Worm (Caenorhabditis elegans) whole organism, young adult: ENCODE results near the gene mrps-35.
A peak's percentile ranks its signal among the peaks of the same experiment; 100 is the strongest.

Experiments
- F23B12.7 ChIP-seq: sonication (generic microtip); optimal IDR thresholded peaks from 2 replicates; lab custom pipeline; 2017; ENCODE audit warnings: missing genetic modification characterization, mild to moderate bottlenecking, missing compliant biosample characterization, antibody characterized with exemption, moderate library complexity; ENCODE audit not compliant: insufficient read depth
- T26A5.8 ChIP-seq: sonication (generic microtip); optimal IDR thresholded peaks from 2 replicates; lab custom pipeline; 2016; ENCODE audit warnings: missing genetic modification characterization, missing compliant biosample characterization
- ama-1 ChIP-seq, 3 experiments: fragments of 150-350 bp in 1 of 3; sonication (generic microtip) in 2 of 3; optimal IDR thresholded peaks; 2 replicates each; lab custom pipeline; 2014 to 2018; ENCODE audit warnings: missing biosample characterization in 2 of 3, missing genetic modification characterization in 2 of 3, missing genetic modification reagents in 2 of 3
- hmg-20 ChIP-seq: fragments of 200-800 bp; sonication (Bioruptor generic); IDR thresholded peaks from 2 replicates; pipeline ENCODE4 v1.3.6; 2022; ENCODE audit warnings: missing genetic modification reagents, missing genetic modification characterization, missing compliant biosample characterization
- lag-1 ChIP-seq: fragments of 200-800 bp; sonication (Bioruptor generic); IDR thresholded peaks from 2 replicates; pipeline ENCODE4 v1.3.6; 2022; ENCODE audit warnings: missing genetic modification reagents, missing genetic modification characterization, missing compliant biosample characterization
- lir-1 ChIP-seq: fragments of 200-800 bp; sonication (Bioruptor generic); conservative IDR thresholded peaks from 2 replicates; pipeline ENCODE4 v1.3.6; 2022; ENCODE audit warnings: missing genetic modification reagents, missing genetic modification characterization, missing compliant biosample characterization
- nfyb-1 ChIP-seq: fragments of 200-800 bp; sonication (Bioruptor generic); IDR thresholded peaks from 2 replicates; pipeline ENCODE4 v1.3.6; 2022; ENCODE audit warnings: missing genetic modification reagents, missing genetic modification characterization, missing compliant biosample characterization
- sea-2 ChIP-seq: fragments of 200-800 bp; sonication (Bioruptor generic); IDR thresholded peaks from 2 replicates; pipeline ENCODE4 v1.3.6; 2022; ENCODE audit warnings: missing genetic modification characterization, missing compliant biosample characterization
- unc-130 ChIP-seq: sonication (generic microtip); optimal IDR thresholded peaks from 2 replicates; lab custom pipeline; 2016; ENCODE audit warnings: missing genetic modification reagents, missing genetic modification characterization, missing compliant biosample characterization
- zim-3 ChIP-seq: sonication (generic microtip); optimal IDR thresholded peaks from 2 replicates; lab custom pipeline; 2017; ENCODE audit warnings: mild to moderate bottlenecking, missing genetic modification characterization, moderate library complexity, missing compliant biosample characterization

DNA sequence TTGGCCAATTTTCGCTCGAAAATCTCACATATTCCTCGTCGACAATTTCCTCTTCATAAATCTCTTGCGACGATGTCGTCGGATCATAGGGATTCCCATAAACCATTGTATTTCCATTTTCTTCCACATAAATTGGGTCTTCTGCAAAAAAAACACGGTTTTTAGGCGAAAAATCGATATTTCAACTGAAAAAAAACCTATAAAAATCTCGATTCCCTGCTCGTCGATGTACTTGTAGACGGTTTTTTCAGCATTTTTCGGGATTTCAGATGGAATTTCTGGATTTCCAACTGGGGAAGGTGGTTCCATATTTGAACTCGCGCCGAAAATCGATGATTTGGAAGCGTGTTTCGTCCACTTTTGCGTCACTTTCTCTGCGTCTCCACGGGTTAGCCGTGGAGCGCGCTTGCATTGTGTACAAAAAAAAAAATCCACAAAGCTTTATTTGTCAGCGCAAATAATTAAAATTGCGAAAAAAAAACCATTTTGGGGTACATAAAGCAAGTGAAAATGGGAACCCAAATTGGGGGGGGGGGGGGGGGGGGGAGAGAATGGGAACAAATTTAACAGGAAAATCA lies 13.5 kb upstream of the mrps-35 start, which contains the start of gene Y39B6A.43:
- peak; percentile 94 for TF ChIP-seq zim-3
- peak; percentile 91 for TF ChIP-seq F23B12.7
- TF ChIP-seq T26A5.8 (tag; lab: Kevin White, UChicago) = no peak
- TF ChIP-seq lag-1 (GFP tag; lab: Robert Waterston, UW) = 0 out of 2 replicates have a peak, but pooled peaks have one; percentile 50
- TF ChIP-seq unc-130 (GFP tag; lab: Kevin White, UChicago) = peak; percentile 83
- TF ChIP-seq nfyb-1 (GFP tag; lab: Robert Waterston, UW) = peak; percentile 97
- TF ChIP-seq lir-1 = peak; percentile 97
- TF ChIP-seq sea-2 (GFP tag; lab: Robert Waterston, UW) = peak; percentile 82; the same call in 1 of the 2 replicates
- TF ChIP-seq hmg-20 = peak; percentile 90
- TF ChIP-seq ama-1 (optimal IDR thresholded peaks at IDR 0.05; lab: Kevin White, UChicago) = no peak
- TF ChIP-seq ama-1 (GFP tag; optimal IDR thresholded peaks at IDR 0.05; lab: Kevin White, UChicago) = peak in 1 of 2 experiments; percentile 53
